Worm (Caenorhabditis elegans): ENCODE data around the gene R09D1.12.
A peak's percentile ranks its signal among the peaks of the same experiment; 100 is the strongest.

DNA sequence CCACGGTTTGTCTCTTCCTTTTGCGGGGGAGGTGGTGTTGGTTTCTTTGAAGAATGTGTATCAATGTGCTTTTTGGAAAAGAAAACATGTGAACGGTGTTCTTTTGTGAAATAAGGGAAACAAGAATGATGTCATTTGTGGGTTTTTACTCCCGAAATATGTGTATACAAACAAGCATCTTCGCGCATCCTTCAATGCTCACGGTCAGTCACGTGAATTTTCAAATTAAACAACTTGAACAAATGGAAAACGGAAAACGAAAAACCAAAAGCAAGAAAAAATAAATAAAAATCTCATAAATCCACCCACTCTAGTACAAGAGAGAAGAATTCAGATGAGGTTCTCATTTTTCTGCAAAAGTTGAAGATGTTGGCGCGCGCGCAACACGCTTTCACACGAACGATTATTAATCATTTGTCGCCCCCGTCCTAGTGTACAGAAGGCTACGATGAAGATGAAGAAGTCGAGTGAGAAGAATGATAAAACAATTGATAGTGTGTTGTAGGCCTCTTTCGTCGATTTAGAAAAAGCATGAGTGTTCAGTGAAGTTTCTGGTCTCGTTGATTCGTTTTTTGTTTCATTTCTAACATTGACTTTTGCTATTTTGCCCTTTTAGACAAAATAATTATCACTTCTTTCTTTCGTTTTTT lies 33.1 kb upstream of the R09D1.12 start:
- TF ChIP-seq egl-27 (tag; optimal IDR thresholded peaks at IDR 0.05) (no peak), lin-39 (tag; optimal IDR thresholded peaks at IDR 0.05) (no peak), lsy-2 (tag; optimal IDR thresholded peaks at IDR 0.05) (no peak), R02D3.7 (tag; optimal IDR thresholded peaks at IDR 0.05) (no peak), nhr-12 (tag; optimal IDR thresholded peaks at IDR 0.05) (no peak), dmd-4 (tag; optimal IDR thresholded peaks at IDR 0.05) (no peak), blmp-1 (tag; optimal IDR thresholded peaks at IDR 0.05; ENCODE audit: insufficient read depth) (no peak), crh-2 (tag; optimal IDR thresholded peaks at IDR 0.05) (no peak), fos-1 (tag; optimal IDR thresholded peaks at IDR 0.05) (peak; percentile 7)

Data from whole organism, L2 larva.